Fruit fly (Drosophila melanogaster) whole organism, prepupa: ENCODE data around the gene CG3690.
A peak's percentile ranks its signal among the peaks of the same experiment; 100 is the strongest.

Source experiments
- Blimp-1 ChIP-seq: fragments of 200-800 bp; sonication (Bioruptor generic); optimal IDR thresholded peaks from 3 replicates; lab custom pipeline; 2017; ENCODE audit warnings: missing biosample characterization, missing genetic modification characterization, mild to moderate bottlenecking, moderate library complexity, missing genetic modification reagents
- CG10669 ChIP-seq: fragments of 200-800 bp; sonication (Bioruptor generic); optimal IDR thresholded peaks from 3 replicates; lab custom pipeline; 2018; ENCODE audit warnings: missing biosample characterization, mild to moderate bottlenecking, missing genetic modification characterization, moderate library complexity
- CG11294 ChIP-seq: fragments of 200-800 bp; sonication (Bioruptor generic); IDR thresholded peaks from 2 replicates; pipeline ENCODE4 v1.3.6; 2022; ENCODE audit warnings: missing biosample characterization, missing genetic modification characterization
- CG11762 ChIP-seq: fragments of 200-800 bp; sonication (Bioruptor generic); optimal IDR thresholded peaks from 3 replicates; lab custom pipeline; 2016; ENCODE audit warnings: missing biosample characterization, missing genetic modification characterization; ENCODE audit not compliant: insufficient read depth
- CG1621 ChIP-seq: fragments of 200-800 bp; sonication (Bioruptor generic); optimal IDR thresholded peaks from 3 replicates; lab custom pipeline; 2018; ENCODE audit warnings: missing biosample characterization, mild to moderate bottlenecking, missing genetic modification characterization
- CG16779 ChIP-seq: fragments of 200-800 bp; sonication (Bioruptor generic); optimal IDR thresholded peaks from 3 replicates; lab custom pipeline; 2017; ENCODE audit warnings: missing biosample characterization, mild to moderate bottlenecking, missing genetic modification characterization
- CG3032 ChIP-seq: fragments of 200-800 bp; optimal IDR thresholded peaks from 2 replicates; lab custom pipeline; 2019; ENCODE audit warnings: missing biosample characterization, mild to moderate bottlenecking, missing genetic modification characterization, moderate library complexity
- CG31627 ChIP-seq: fragments of 200-800 bp; sonication (Bioruptor generic); optimal IDR thresholded peaks from 3 replicates; lab custom pipeline; 2016; ENCODE audit warnings: missing biosample characterization, missing genetic modification characterization
- CG3919 ChIP-seq: fragments of 200-800 bp; sonication (Bioruptor generic); optimal IDR thresholded peaks from 3 replicates; lab custom pipeline; 2016; ENCODE audit warnings: missing biosample characterization, missing genetic modification characterization
- CG6163 ChIP-seq: fragments of 200-800 bp; sonication (Bioruptor generic); IDR thresholded peaks from 3 replicates; pipeline ENCODE4 v1.3.6; 2022; ENCODE audit warnings: missing biosample characterization, missing genetic modification characterization
- CG6276 ChIP-seq: fragments of 200-800 bp; sonication (Bioruptor generic); optimal IDR thresholded peaks from 2 replicates; lab custom pipeline; 2017; ENCODE audit warnings: missing biosample characterization, mild to moderate bottlenecking, missing genetic modification characterization
- CG6792 ChIP-seq: fragments of 200-800 bp; sonication (Bioruptor generic); optimal IDR thresholded peaks from 3 replicates; lab custom pipeline; 2016; ENCODE audit warnings: missing biosample characterization, missing genetic modification characterization
- CG6808 ChIP-seq: fragments of 200-800 bp; sonication (Bioruptor generic); optimal IDR thresholded peaks from 3 replicates; lab custom pipeline; 2017; ENCODE audit warnings: missing biosample characterization, missing genetic modification characterization, mild to moderate bottlenecking, moderate library complexity, missing genetic modification reagents
- CG7368 ChIP-seq: fragments of 200-800 bp; sonication (Bioruptor generic); optimal IDR thresholded peaks from 3 replicates; lab custom pipeline; 2016; ENCODE audit warnings: missing biosample characterization, missing genetic modification characterization
- CG8119 ChIP-seq: fragments of 200-800 bp; sonication (Bioruptor generic); IDR thresholded peaks from 3 replicates; pipeline ENCODE4 v1.3.6; 2022; ENCODE audit warnings: missing biosample characterization, missing genetic modification characterization
- CG8632 ChIP-seq: fragments of 200-800 bp; sonication (Bioruptor generic); optimal IDR thresholded peaks from 3 replicates; lab custom pipeline; 2016; ENCODE audit warnings: missing biosample characterization, missing genetic modification characterization
- Eip75B ChIP-seq: fragments of 200-800 bp; sonication (Bioruptor generic); optimal IDR thresholded peaks from 3 replicates; lab custom pipeline; 2016; ENCODE audit warnings: missing biosample characterization, missing genetic modification characterization
- Eip93F ChIP-seq: fragments of 200-800 bp; sonication (Bioruptor generic); optimal IDR thresholded peaks from 2 replicates; lab custom pipeline; 2016; ENCODE audit warnings: missing biosample characterization, mild to moderate bottlenecking, missing genetic modification characterization
- Ets21C ChIP-seq: fragments of 200-800 bp; sonication (Bioruptor generic); optimal IDR thresholded peaks from 3 replicates; lab custom pipeline; 2016; ENCODE audit warnings: missing biosample characterization, missing genetic modification characterization
- Ets96B ChIP-seq: fragments of 200-800 bp; optimal IDR thresholded peaks from 2 replicates; lab custom pipeline; 2019; ENCODE audit warnings: missing biosample characterization, mild to moderate bottlenecking, missing genetic modification characterization, moderate library complexity
- Gug ChIP-seq: fragments of 200-800 bp; sonication (Bioruptor generic); IDR thresholded peaks from 2 replicates; pipeline ENCODE4 v1.3.6; 2022; ENCODE audit warnings: missing biosample characterization, missing genetic modification characterization
- Hr39 ChIP-seq: fragments of 200-800 bp; sonication (Bioruptor generic); optimal IDR thresholded peaks from 2 replicates; lab custom pipeline; 2016; ENCODE audit warnings: missing biosample characterization, missing genetic modification characterization
- Hr4 ChIP-seq: fragments of 200-800 bp; sonication (Bioruptor generic); optimal IDR thresholded peaks from 3 replicates; lab custom pipeline; 2016; ENCODE audit warnings: missing biosample characterization, missing genetic modification characterization
- Lpt ChIP-seq: fragments of 200-800 bp; sonication (Bioruptor generic); optimal IDR thresholded peaks from 3 replicates; lab custom pipeline; 2016; ENCODE audit warnings: missing biosample characterization, missing genetic modification characterization
- Met ChIP-seq: fragments of 200-800 bp; sonication (Bioruptor generic); optimal IDR thresholded peaks from 3 replicates; lab custom pipeline; 2016; ENCODE audit warnings: missing biosample characterization, missing genetic modification characterization
- OdsH ChIP-seq: fragments of 200-800 bp; sonication (Bioruptor generic); optimal IDR thresholded peaks from 3 replicates; lab custom pipeline; 2016; ENCODE audit warnings: missing biosample characterization, missing genetic modification characterization
- Smox ChIP-seq: fragments of 200-800 bp; sonication (Bioruptor generic); optimal IDR thresholded peaks from 3 replicates; lab custom pipeline; 2016; ENCODE audit warnings: missing biosample characterization, missing genetic modification characterization
- Sox14 ChIP-seq: fragments of 200-800 bp; sonication (Bioruptor generic); optimal IDR thresholded peaks from 3 replicates; lab custom pipeline; 2016; ENCODE audit warnings: missing biosample characterization, missing genetic modification characterization
- Sox15 ChIP-seq: fragments of 200-800 bp; sonication (Bioruptor generic); optimal IDR thresholded peaks from 3 replicates; lab custom pipeline; 2016; ENCODE audit warnings: missing biosample characterization, missing genetic modification characterization
- achi ChIP-seq: fragments of 200-800 bp; sonication (Bioruptor generic); optimal IDR thresholded peaks from 3 replicates; lab custom pipeline; 2016; ENCODE audit warnings: missing biosample characterization, missing genetic modification characterization
- dac ChIP-seq: fragments of 200-800 bp; sonication (Bioruptor generic); optimal IDR thresholded peaks from 2 replicates; lab custom pipeline; 2017; ENCODE audit warnings: missing biosample characterization, mild to moderate bottlenecking, missing genetic modification characterization
- dsx ChIP-seq: fragments of 200-800 bp; optimal IDR thresholded peaks from 3 replicates; lab custom pipeline; 2019; ENCODE audit warnings: missing biosample characterization, mild to moderate bottlenecking, missing genetic modification characterization, moderate library complexity; ENCODE audit not compliant: poor library complexity, severe bottlenecking
- eg ChIP-seq: fragments of 200-800 bp; sonication (Bioruptor generic); IDR thresholded peaks from 3 replicates; pipeline ENCODE4 v1.3.6; 2022; ENCODE audit warnings: missing biosample characterization, missing genetic modification characterization
- esn ChIP-seq: fragments of 200-800 bp; sonication (Bioruptor generic); optimal IDR thresholded peaks from 2 replicates; lab custom pipeline; 2016; ENCODE audit warnings: missing biosample characterization, mild to moderate bottlenecking, missing genetic modification characterization, moderate library complexity
- fd85E ChIP-seq: fragments of 200-800 bp; sonication (Bioruptor generic); optimal IDR thresholded peaks from 3 replicates; lab custom pipeline; 2016; ENCODE audit warnings: missing biosample characterization, missing genetic modification characterization
- net ChIP-seq: fragments of 200-800 bp; sonication (Bioruptor generic); optimal IDR thresholded peaks from 3 replicates; lab custom pipeline; 2016; ENCODE audit warnings: missing biosample characterization, missing genetic modification characterization
- salr ChIP-seq, 2 experiments: fragments of 200-800 bp; sonication (Bioruptor generic); optimal IDR thresholded peaks; 3 replicates each; lab custom pipeline; 2016 to 2018; ENCODE audit warnings: missing biosample characterization in 2 of 2, missing genetic modification characterization in 2 of 2, mild to moderate bottlenecking in 1 of 2
- spab ChIP-seq: fragments of 200-800 bp; sonication (Bioruptor generic); optimal IDR thresholded peaks from 2 replicates; lab custom pipeline; 2017; ENCODE audit warnings: missing biosample characterization, mild to moderate bottlenecking, missing genetic modification characterization, missing genetic modification reagents
- ss ChIP-seq, 2 experiments: fragments of 200-800 bp; sonication (Bioruptor generic); optimal IDR thresholded peaks; 2 replicates in 1 of 2; 3 replicates in 1 of 2; lab custom pipeline; 2017 to 2018; ENCODE audit warnings: mild to moderate bottlenecking in 2 of 2, missing biosample characterization in 2 of 2, missing genetic modification characterization in 2 of 2, moderate library complexity in 1 of 2
- svp ChIP-seq: fragments of 200-800 bp; sonication (Bioruptor generic); peaks from one replicate; lab custom pipeline; 2016; ENCODE audit warnings: missing biosample characterization, missing genetic modification characterization
- topi ChIP-seq: fragments of 200-800 bp; sonication (Bioruptor generic); optimal IDR thresholded peaks from 3 replicates; lab custom pipeline; 2016; ENCODE audit warnings: missing biosample characterization, missing genetic modification characterization
- vri ChIP-seq: fragments of 200-800 bp; sonication (Bioruptor generic); optimal IDR thresholded peaks from 3 replicates; lab custom pipeline; 2016; ENCODE audit warnings: missing biosample characterization, mild to moderate bottlenecking, missing genetic modification characterization

CG3690 gene

dm6 chrX:940580-941184, 11.0 kb downstream of the CG3690 start, which contains the start of the genes CG3704 and mus81:
Gene CG3704, minus strand, starts transcription at chrX:940805.
Gene mus81, plus strand, starts transcription at chrX:941075.
- TF ChIP-seq CG1621 (tag; lab: Kevin White, UChicago) (peak; percentile 19), Ets21C (GFP tag; lab: Kevin White, UChicago) (no peak), esn (GFP tag; lab: Kevin White, UChicago) (peak; percentile 14)

DNA sequence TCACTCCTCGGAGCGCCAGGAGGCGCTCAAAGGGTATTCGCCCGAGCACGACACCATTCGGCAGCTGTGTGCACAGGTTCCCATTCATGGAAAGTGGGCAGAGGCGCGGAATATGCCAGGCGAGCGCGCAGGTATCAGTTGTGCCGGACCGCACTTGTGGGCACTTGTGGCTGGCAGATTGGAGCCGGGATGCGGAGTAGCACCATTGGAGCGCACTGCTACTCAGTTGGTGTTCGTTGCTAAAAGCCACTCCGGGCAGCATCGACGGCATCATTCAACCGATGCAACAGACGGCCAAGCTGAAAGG, 15.8 kb downstream of the CG3690 start:
- no peak for TF ChIP-seq CG6163 (GFP tag; lab: Robert Waterston, UW)
- TF ChIP-seq salr (GFP tag; optimal IDR thresholded peaks at IDR 0.05; lab: Kevin White, UChicago), result no peak
- no peak for TF ChIP-seq Eip75B (GFP tag; lab: Kevin White, UChicago)
- TF ChIP-seq dsx, result no peak
- TF ChIP-seq dac (GFP tag; lab: Kevin White, UChicago), result no peak
- no peak for TF ChIP-seq Met (GFP tag; lab: Kevin White, UChicago)
- no peak for TF ChIP-seq CG3919 (GFP tag; lab: Kevin White, UChicago)
- TF ChIP-seq Ets21C (GFP tag; lab: Kevin White, UChicago), result no peak
- TF ChIP-seq CG1621 (tag; lab: Kevin White, UChicago), result no peak
- no peak for TF ChIP-seq spab
- no peak for TF ChIP-seq Eip93F
- no peak for TF ChIP-seq CG31627
- TF ChIP-seq Sox14 (GFP tag; lab: Kevin White, UChicago), result no peak
- TF ChIP-seq Gug, result no peak
- TF ChIP-seq Ets96B (tag; lab: Kevin White, UChicago), result no peak
- TF ChIP-seq, all 60 proteins: peak for 0

- TF ChIP-seq svp (peak; percentile 98), Sox15 (peak; percentile 97), net (GFP tag; lab: Kevin White, UChicago) (peak; percentile 97), CG8119 (GFP tag; lab: Robert Waterston, UW) (peak; percentile 99), fd85E (GFP tag; lab: Kevin White, UChicago) (peak; percentile 95), CG1621 (tag; lab: Kevin White, UChicago) (peak; percentile 96), esn (GFP tag; lab: Kevin White, UChicago) (peak; percentile 97), CG7368 (peak; percentile 98), CG6792 (GFP tag; lab: Kevin White, UChicago) (peak; percentile 97), CG6808 (GFP tag; lab: Kevin White, UChicago) (peak; percentile 97), Hr4 (GFP tag; lab: Kevin White, UChicago) (peak; percentile 98), Met (GFP tag; lab: Kevin White, UChicago) (peak; percentile 97), Ets96B (tag; lab: Kevin White, UChicago) (peak; percentile 97), CG11762 (peak; percentile 94), Lpt (GFP tag; lab: Kevin White, UChicago) (peak; percentile 97), Blimp-1 (GFP tag; lab: Kevin White, UChicago) (peak; percentile 92), CG31627 (peak; percentile 97), ss (GFP tag; optimal IDR thresholded peaks at IDR 0.05; lab: Kevin White, UChicago) (peak; percentile 98 to 99), CG6163 (GFP tag; lab: Robert Waterston, UW) (peak; percentile 99), achi (GFP tag; lab: Kevin White, UChicago) (peak; percentile 97), Eip75B (GFP tag; lab: Kevin White, UChicago) (peak; percentile 97), OdsH (GFP tag; lab: Kevin White, UChicago) (peak; percentile 97), CG8632 (peak; percentile 95), CG16779 (peak; percentile 96), CG6276 (GFP tag; lab: Kevin White, UChicago) (peak; percentile 98), Smox (peak; percentile 96), Eip93F (peak; percentile 88), CG11294 (GFP tag; lab: Robert Waterston, UW) (peak; percentile 98), Ets21C (GFP tag; lab: Kevin White, UChicago) (peak; percentile 95), salr (GFP tag; optimal IDR thresholded peaks at IDR 0.05; lab: Kevin White, UChicago) (peak in 1 of 2 experiments; percentile 96), Gug (peak; percentile 99), vri (peak; percentile 95), eg (peak; percentile 99), dsx (peak; percentile 94), spab (peak; percentile 96), Hr39 (GFP tag; lab: Kevin White, UChicago) (peak; percentile 97), topi (GFP tag; lab: Kevin White, UChicago) (peak; percentile 96), CG10669 (GFP tag; lab: Kevin White, UChicago) (peak; percentile 98), CG3032 (tag; lab: Kevin White, UChicago) (peak; percentile 97)
Observed at dm6 chrX:935049-935900, 16.4 kb downstream of the CG3690 start, which contains the start of gene TRAM. Gene TRAM, plus strand, starts transcription at chrX:935232.
